Fruit fly (Drosophila melanogaster) whole organism, embryonic: Measurements from ENCODE around the gene se.

Experiments used
- ATbp ChIP-seq: fragments of 200-800 bp; sonication (Bioruptor generic); optimal IDR thresholded peaks from 2 replicates; lab custom pipeline; 2017; ENCODE audit warnings: missing biosample characterization, mild to moderate bottlenecking, missing genetic modification characterization, missing genetic modification reagents
- Adf1 ChIP-seq: fragments of 200-800 bp; sonication (Bioruptor generic); IDR thresholded peaks from 2 replicates; pipeline ENCODE4 v1.3.6; 2022; ENCODE audit warnings: missing biosample characterization, missing genetic modification characterization
- Atf6 ChIP-seq: fragments of 200-800 bp; sonication (Bioruptor generic); IDR thresholded peaks from 2 replicates; pipeline ENCODE4 v1.3.6; 2022; ENCODE audit warnings: missing biosample characterization, missing genetic modification characterization
- Awh ChIP-seq: fragments of 200-800 bp; sonication (Bioruptor generic); IDR thresholded peaks from 2 replicates; pipeline ENCODE4, ENCODE4 v1.3.6; 2022; ENCODE audit warnings: missing biosample characterization, missing genetic modification characterization
- CG10147 ChIP-seq: fragments of 200-800 bp; sonication (Bioruptor generic); optimal IDR thresholded peaks from 2 replicates; lab custom pipeline; 2019; ENCODE audit warnings: missing biosample characterization, mild to moderate bottlenecking, missing genetic modification characterization, moderate library complexity
- CG10979 ChIP-seq: fragments of 200-800 bp; sonication (Bioruptor generic); optimal IDR thresholded peaks from 2 replicates; lab custom pipeline; 2018; ENCODE audit warnings: missing biosample characterization, mild to moderate bottlenecking, missing genetic modification characterization, moderate library complexity
- CG13424 ChIP-seq: fragments of 200-800 bp; sonication (Bioruptor generic); optimal IDR thresholded peaks from 2 replicates; lab custom pipeline; 2019; ENCODE audit warnings: missing biosample characterization, mild to moderate bottlenecking, missing genetic modification characterization, moderate library complexity
- CG13624 ChIP-seq: fragments of 200-800 bp; sonication (Bioruptor generic); optimal IDR thresholded peaks from 2 replicates; lab custom pipeline; 2016; ENCODE audit warnings: missing biosample characterization, missing genetic modification characterization
- CG15073 ChIP-seq: fragments of 200-800 bp; sonication (Bioruptor generic); optimal IDR thresholded peaks from 2 replicates; lab custom pipeline; 2016; ENCODE audit warnings: missing biosample characterization, missing genetic modification characterization
- CG15269 ChIP-seq: fragments of 200-800 bp; sonication (Bioruptor generic); optimal IDR thresholded peaks from 2 replicates; lab custom pipeline; 2018; ENCODE audit warnings: missing biosample characterization, mild to moderate bottlenecking, missing genetic modification characterization, moderate library complexity
- CG16815 ChIP-seq: fragments of 200-800 bp; sonication (Bioruptor generic); optimal IDR thresholded peaks from 3 replicates; lab custom pipeline; 2017; ENCODE audit warnings: missing biosample characterization, mild to moderate bottlenecking, missing genetic modification characterization
- CG18011 ChIP-seq: fragments of 200-800 bp; sonication (Bioruptor generic); optimal IDR thresholded peaks from 2 replicates; lab custom pipeline; 2017; ENCODE audit warnings: missing biosample characterization, missing genetic modification characterization, mild to moderate bottlenecking, moderate library complexity, missing genotype
- CG18262 ChIP-seq: fragments of 200-800 bp; optimal IDR thresholded peaks from 3 replicates; lab custom pipeline; 2019; ENCODE audit warnings: missing biosample characterization, mild to moderate bottlenecking, missing genetic modification characterization, moderate library complexity
- CG2116 ChIP-seq: fragments of 200-800 bp; sonication (Bioruptor generic); optimal IDR thresholded peaks from 3 replicates; lab custom pipeline; 2018; ENCODE audit warnings: missing biosample characterization, mild to moderate bottlenecking, missing genetic modification characterization
- CG2678 ChIP-seq: fragments of 200-800 bp; sonication (Bioruptor generic); optimal IDR thresholded peaks from 3 replicates; lab custom pipeline; 2019; ENCODE audit warnings: missing biosample characterization, mild to moderate bottlenecking, missing genetic modification characterization, moderate library complexity
- CG2889 ChIP-seq: fragments of 200-800 bp; sonication (Bioruptor generic); IDR thresholded peaks from 3 replicates; pipeline ENCODE4 v1.3.6; 2022; ENCODE audit warnings: missing biosample characterization, missing genetic modification characterization
- CG30403 ChIP-seq: fragments of 200-800 bp; sonication (Bioruptor generic); optimal IDR thresholded peaks from 3 replicates; lab custom pipeline; 2016; ENCODE audit warnings: missing biosample characterization, missing genetic modification characterization
- CG3407 ChIP-seq: fragments of 200-800 bp; sonication (Bioruptor generic); optimal IDR thresholded peaks from 2 replicates; lab custom pipeline; 2018; ENCODE audit warnings: missing biosample characterization, mild to moderate bottlenecking, missing genetic modification characterization
- CG4328 ChIP-seq: fragments of 200-800 bp; sonication (Bioruptor generic); optimal IDR thresholded peaks from 3 replicates; lab custom pipeline; 2017; ENCODE audit warnings: missing biosample characterization, missing genetic modification reagents, missing genetic modification characterization
- CG4360 ChIP-seq: fragments of 200-800 bp; sonication (Bioruptor generic); IDR thresholded peaks from 2 replicates; pipeline ENCODE4 v1.3.6; 2022; ENCODE audit warnings: missing biosample characterization, missing genetic modification characterization
- CG6765 ChIP-seq: fragments of 200-800 bp; sonication (Bioruptor generic); optimal IDR thresholded peaks from 3 replicates; lab custom pipeline; 2017; ENCODE audit warnings: missing biosample characterization, mild to moderate bottlenecking, missing genetic modification characterization
- CG7745 ChIP-seq: fragments of 200-800 bp; sonication (Bioruptor generic); optimal IDR thresholded peaks from 2 replicates; lab custom pipeline; 2018; ENCODE audit warnings: missing biosample characterization, mild to moderate bottlenecking, missing genetic modification characterization, moderate library complexity
- CG9727 ChIP-seq: fragments of 200-800 bp; sonication (Bioruptor generic); optimal IDR thresholded peaks from 3 replicates; lab custom pipeline; 2017; ENCODE audit warnings: missing biosample characterization, mild to moderate bottlenecking, missing genetic modification characterization
- CTCF ChIP-seq: fragments of 200-800 bp; sonication (Bioruptor generic); optimal IDR thresholded peaks from 2 replicates; lab custom pipeline; 2017; ENCODE audit warnings: missing biosample characterization, mild to moderate bottlenecking, missing genetic modification characterization, moderate library complexity
- Camta ChIP-seq: fragments of 200-800 bp; sonication (Bioruptor generic); optimal IDR thresholded peaks from 2 replicates; lab custom pipeline; 2016; ENCODE audit warnings: missing biosample characterization, missing genetic modification characterization
- CoRest ChIP-seq: fragments of 200-800 bp; sonication (Bioruptor generic); optimal IDR thresholded peaks from 3 replicates; lab custom pipeline; 2018; ENCODE audit warnings: missing biosample characterization, mild to moderate bottlenecking, missing genetic modification characterization, moderate library complexity
- Ets65A ChIP-seq: fragments of 200-800 bp; sonication (Bioruptor generic); peaks from one replicate; lab custom pipeline; 2016; ENCODE audit warnings: missing biosample characterization, missing genetic modification characterization
- Mad ChIP-seq: fragments of 200-800 bp; sonication (Bioruptor generic); optimal IDR thresholded peaks from 2 replicates; lab custom pipeline; 2016; ENCODE audit warnings: missing biosample characterization, missing genetic modification characterization
- Myb ChIP-seq: fragments of 200-800 bp; sonication (Bioruptor generic); optimal IDR thresholded peaks from 2 replicates; lab custom pipeline; 2016; ENCODE audit warnings: missing biosample characterization, missing genetic modification characterization
- NfI ChIP-seq: fragments of 200-800 bp; sonication (Bioruptor generic); optimal IDR thresholded peaks from 3 replicates; lab custom pipeline; 2018; ENCODE audit warnings: missing biosample characterization, mild to moderate bottlenecking, missing genetic modification characterization, moderate library complexity
- Sox102F ChIP-seq: fragments of 200-800 bp; sonication (Bioruptor generic); optimal IDR thresholded peaks from 2 replicates; lab custom pipeline; 2018; ENCODE audit warnings: missing biosample characterization, mild to moderate bottlenecking, missing genetic modification characterization, moderate library complexity
- Usf ChIP-seq: fragments of 200-800 bp; sonication (Bioruptor generic); optimal IDR thresholded peaks from 2 replicates; lab custom pipeline; 2017; ENCODE audit warnings: missing genotype, missing biosample characterization, missing genetic modification characterization
- Xrp1 ChIP-seq: fragments of 200-800 bp; sonication (Bioruptor generic); IDR thresholded peaks from 2 replicates; pipeline ENCODE4 v1.3.6; 2022; ENCODE audit warnings: missing biosample characterization, missing genetic modification characterization
- ato ChIP-seq: fragments of 200-800 bp; sonication (Bioruptor generic); IDR thresholded peaks from 2 replicates; pipeline ENCODE4 v1.3.6; 2022; ENCODE audit warnings: missing biosample characterization, missing genetic modification characterization; ENCODE audit not compliant: partially characterized antibody
- br ChIP-seq: fragments of >200 bp; optimal IDR thresholded peaks from 2 replicates; lab custom pipeline; 2017
- cwo ChIP-seq: fragments of 200-800 bp; sonication (Bioruptor generic); optimal IDR thresholded peaks from 3 replicates; lab custom pipeline; 2017; ENCODE audit warnings: missing biosample characterization, missing genetic modification characterization, mild to moderate bottlenecking, moderate library complexity, missing genetic modification reagents
- dmrt11E ChIP-seq: fragments of 200-800 bp; sonication (Bioruptor generic); optimal IDR thresholded peaks from 3 replicates; lab custom pipeline; 2018; ENCODE audit warnings: missing biosample characterization, mild to moderate bottlenecking, missing genetic modification characterization, moderate library complexity
- dmrt99B ChIP-seq: fragments of 200-800 bp; sonication (Bioruptor generic); optimal IDR thresholded peaks from 2 replicates; lab custom pipeline; 2018; ENCODE audit warnings: missing biosample characterization, mild to moderate bottlenecking, missing genetic modification characterization, moderate library complexity
- fd102C ChIP-seq: fragments of 200-800 bp; sonication (Bioruptor generic); optimal IDR thresholded peaks from 2 replicates; lab custom pipeline; 2018; ENCODE audit warnings: missing biosample characterization, mild to moderate bottlenecking, missing genetic modification characterization, moderate library complexity
- grau ChIP-seq: fragments of 200-800 bp; optimal IDR thresholded peaks from 3 replicates; lab custom pipeline; 2019; ENCODE audit warnings: missing biosample characterization, mild to moderate bottlenecking, missing genetic modification characterization, moderate library complexity
- gsb ChIP-seq: fragments of 200-800 bp; sonication (Bioruptor generic); IDR thresholded peaks from 2 replicates; pipeline ENCODE4 v1.3.6; 2022; ENCODE audit warnings: missing biosample characterization, missing genetic modification characterization
- her ChIP-seq: fragments of 200-800 bp; sonication (Bioruptor generic); optimal IDR thresholded peaks from 2 replicates; lab custom pipeline; 2016; ENCODE audit warnings: missing biosample characterization, missing genetic modification characterization
- hth ChIP-seq: fragments of >200 bp; optimal IDR thresholded peaks from 2 replicates; lab custom pipeline; 2017; ENCODE audit warnings: inconsistent platforms
- kah ChIP-seq: fragments of 200-800 bp; sonication (Bioruptor generic); optimal IDR thresholded peaks from 2 replicates; lab custom pipeline; 2018; ENCODE audit warnings: missing biosample characterization, mild to moderate bottlenecking, missing genetic modification characterization
- nmo ChIP-seq: fragments of 200-800 bp; sonication (Bioruptor generic); optimal IDR thresholded peaks from 2 replicates; lab custom pipeline; 2018; ENCODE audit warnings: missing biosample characterization, mild to moderate bottlenecking, missing genetic modification characterization, moderate library complexity
- row ChIP-seq: fragments of 200-800 bp; sonication (Bioruptor generic); IDR thresholded peaks from 3 replicates; pipeline ENCODE4 v1.3.6; 2022; ENCODE audit warnings: missing biosample characterization, missing genetic modification characterization
- shn ChIP-seq: fragments of 200-800 bp; sonication (Bioruptor generic); optimal IDR thresholded peaks from 3 replicates; lab custom pipeline; 2016; ENCODE audit warnings: missing biosample characterization, missing genetic modification characterization
- sr ChIP-seq: fragments of 200-800 bp; sonication (Bioruptor generic); IDR thresholded peaks from 3 replicates; pipeline ENCODE4 v1.3.6; 2022; ENCODE audit warnings: missing biosample characterization, missing genetic modification characterization
- ssp ChIP-seq: fragments of 200-800 bp; sonication (Bioruptor generic); IDR thresholded peaks from 2 replicates; pipeline ENCODE4 v1.3.6; 2022; ENCODE audit warnings: missing biosample characterization, missing genetic modification characterization
- tio ChIP-seq: fragments of 200-800 bp; sonication (Bioruptor generic); optimal IDR thresholded peaks from 2 replicates; lab custom pipeline; 2017; ENCODE audit warnings: missing biosample characterization, missing genetic modification characterization, inconsistent platforms
- wdn ChIP-seq: fragments of 200-800 bp; sonication (Bioruptor generic); IDR thresholded peaks from 2 replicates; pipeline ENCODE4 v1.3.6; 2022; ENCODE audit warnings: missing biosample characterization, missing genetic modification characterization
- yki ChIP-seq: fragments of >200 bp; optimal IDR thresholded peaks from 3 replicates; lab custom pipeline; 2018
- zf30C ChIP-seq: fragments of 200-800 bp; sonication (Bioruptor generic); optimal IDR thresholded peaks from 3 replicates; lab custom pipeline; 2018; ENCODE audit warnings: missing biosample characterization, mild to moderate bottlenecking, missing genetic modification characterization

Gene se

DNA sequence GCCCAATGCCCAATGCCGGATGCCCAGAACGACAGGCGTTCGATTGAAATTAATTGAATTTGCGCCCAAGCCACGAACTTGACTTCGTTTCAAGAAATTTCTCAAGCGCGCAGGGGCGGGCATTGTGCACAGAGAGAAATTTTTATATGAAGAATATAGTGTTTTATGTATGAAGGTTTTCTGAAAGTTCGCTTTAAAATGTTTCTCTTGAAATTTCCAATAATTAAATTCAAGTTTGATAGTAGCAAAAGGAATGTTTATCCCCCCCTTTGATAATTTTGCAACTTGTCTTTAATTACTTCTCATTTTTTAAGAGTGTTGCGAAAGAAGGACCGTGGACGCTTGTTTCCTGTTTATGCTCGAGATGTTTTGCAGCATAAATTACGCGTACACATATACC is 23.5 kb downstream of the se start (continued):
- TF ChIP-seq gsb (GFP tag; lab: Robert Waterston, UW) (no peak), CG3407 (GFP tag; lab: Kevin White, UChicago) (no peak), CG13624 (GFP tag; lab: Kevin White, UChicago) (no peak), Usf (GFP tag; lab: Kevin White, UChicago) (no peak), wdn (GFP tag; lab: Robert Waterston, UW) (no peak), fd102C (no peak), sr (GFP tag; lab: Robert Waterston, UW) (no peak), cwo (GFP tag; lab: Kevin White, UChicago) (no peak), CG18262 (tag; lab: Kevin White, UChicago) (peak; percentile 37), CG13424 (tag; lab: Kevin White, UChicago) (peak; percentile 40), zf30C (GFP tag; lab: Kevin White, UChicago) (peak; percentile 56), Mad (GFP tag; lab: Kevin White, UChicago) (no peak), ATbp (GFP tag; lab: Kevin White, UChicago) (no peak), CG15269 (tag; lab: Kevin White, UChicago) (no peak), CG2678 (tag; lab: Kevin White, UChicago) (peak; percentile 43), Myb (GFP tag; lab: Kevin White, UChicago) (no peak), Ets65A (GFP tag; lab: Kevin White, UChicago) (peak; percentile 69), CG4360 (GFP tag; lab: Robert Waterston, UW) (no peak), CG16815 (GFP tag; lab: Kevin White, UChicago) (no peak), row (peak; percentile 50; the same call in 2 of the 3 replicates), Sox102F (peak; percentile 42), tio (GFP tag; lab: Kevin White, UChicago) (peak; percentile 8), CG7745 (no peak), Adf1 (GFP tag; lab: Robert Waterston, UW) (no peak), ato (GFP tag; lab: Robert Waterston, UW) (no peak), grau (tag; lab: Kevin White, UChicago) (peak; percentile 39), Atf6 (GFP tag; lab: Robert Waterston, UW) (no peak), CG18011 (GFP tag; lab: Kevin White, UChicago) (no peak), CG10147 (no peak), CoRest (tag; lab: Kevin White, UChicago) (peak; percentile 5), CTCF (GFP tag; lab: Kevin White, UChicago) (no peak), kah (no peak), br (lab: Kevin White, UChicago) (no peak), ssp (GFP tag; lab: Robert Waterston, UW) (no peak), dmrt11E (tag; lab: Kevin White, UChicago) (peak; percentile 48), CG6765 (GFP tag; lab: Kevin White, UChicago) (no peak), CG15073 (GFP tag; lab: Kevin White, UChicago) (no peak), Xrp1 (GFP tag; lab: Robert Waterston, UW) (0 out of 2 replicates have a peak, but pooled peaks have one; percentile 46), CG2116 (GFP tag; lab: Kevin White, UChicago) (no peak), CG4328 (no peak), nmo (peak; percentile 17), CG30403 (peak; percentile 9), Awh (GFP tag; lab: Robert Waterston, UW) (no peak), CG10979 (tag; lab: Kevin White, UChicago) (peak; percentile 55), dmrt99B (tag; lab: Kevin White, UChicago) (peak; percentile 45), yki (lab: Kevin White, UChicago) (no peak), CG2889 (GFP tag; lab: Robert Waterston, UW) (no peak), her (no peak), Camta (GFP tag; lab: Kevin White, UChicago) (no peak), hth (lab: Kevin White, UChicago) (no peak), shn (no peak), CG9727 (peak; percentile 9), NfI (no peak)
